Fruit fly (Drosophila melanogaster): ENCODE data around the gene Ssdp.

Gene Ssdp

dm6 chr3R:18234699-18235257, 35.4 kb upstream of the Ssdp start (continued):
- TF ChIP-seq insv (GFP tag; optimal IDR thresholded peaks at IDR 0.05) (peak in 1 of 2 experiments; percentile 84), CG7271 (tag; optimal IDR thresholded peaks at IDR 0.05) (no peak), disco-r (GFP tag; optimal IDR thresholded peaks at IDR 0.05) (no peak), CG10321 (GFP tag; IDR thresholded peaks at IDR 0.05) (no peak), aop (GFP tag; IDR thresholded peaks at IDR 0.05) (no peak), Myb (GFP tag; optimal IDR thresholded peaks at IDR 0.05) (no peak), twi (tag; optimal IDR thresholded peaks at IDR 0.05) (no peak), sens (GFP tag) (no peak), Hmx (GFP tag; optimal IDR thresholded peaks at IDR 0.05) (no peak), CG7963 (GFP tag; IDR thresholded peaks at IDR 0.05; ENCODE audit: partially characterized antibody) (no peak), tx (GFP tag; optimal IDR thresholded peaks at IDR 0.05) (no peak), CG6791 (GFP tag; IDR thresholded peaks at IDR 0.05; ENCODE audit: partially characterized antibody) (no peak), Sox100B (GFP tag; optimal IDR thresholded peaks at IDR 0.05) (no peak), z (GFP tag; IDR thresholded peaks at IDR 0.05) (no peak), sob (GFP tag; IDR thresholded peaks at IDR 0.05) (no peak), CG12299 (tag; optimal IDR thresholded peaks at IDR 0.05) (no peak), CG14014 (GFP tag; IDR thresholded peaks at IDR 0.05) (no peak), Gug (GFP tag; IDR thresholded peaks at IDR 0.05) (no peak), tll (GFP tag; optimal IDR thresholded peaks at IDR 0.05) (peak in 1 of 2 experiments; percentile 29), CG12659 (GFP tag; optimal IDR thresholded peaks at IDR 0.05) (no peak), Ets65A (GFP tag) (peak; percentile 66), CG2120 (GFP tag; optimal IDR thresholded peaks at IDR 0.05) (no peak), toy (GFP tag; IDR thresholded peaks at IDR 0.05) (no peak), CG1233 (GFP tag; optimal IDR thresholded peaks at IDR 0.05) (no peak), otp (GFP tag; IDR thresholded peaks at IDR 0.05) (no peak), sisA (GFP tag; IDR thresholded peaks at IDR 0.05) (no peak), ash1 (GFP tag; optimal IDR thresholded peaks at IDR 0.05) (no peak), pan (optimal IDR thresholded peaks at IDR 0.05) (no peak), pan (GFP tag; optimal IDR thresholded peaks at IDR 0.05 in 1 of 2, IDR thresholded peaks at IDR 0.05 in 1 of 2) (no peak), CG10274 (GFP tag; optimal IDR thresholded peaks at IDR 0.05) (no peak), CG1792 (GFP tag; optimal IDR thresholded peaks at IDR 0.05) (no peak), E2f1 (GFP tag; IDR thresholded peaks at IDR 0.05) (no peak), Deaf1 (tag; optimal IDR thresholded peaks at IDR 0.05) (no peak), CG9932 (GFP tag; IDR thresholded peaks at IDR 0.05) (no peak), MTF-1 (GFP tag; optimal IDR thresholded peaks at IDR 0.05; ENCODE audit: borderline replicate concordance) (no peak), ERR (GFP tag; optimal IDR thresholded peaks at IDR 0.05) (no peak), yki (optimal IDR thresholded peaks at IDR 0.05) (no peak), trh (GFP tag; optimal IDR thresholded peaks at IDR 0.05) (no peak), CG13296 (GFP tag; optimal IDR thresholded peaks at IDR 0.05) (no peak), CG31365 (tag; optimal IDR thresholded peaks at IDR 0.05) (no peak), CG6854 (GFP tag; optimal IDR thresholded peaks at IDR 0.05) (no peak), fd64A (GFP tag; optimal IDR thresholded peaks at IDR 0.05) (no peak), CG2129 (GFP tag; IDR thresholded peaks at IDR 0.05; ENCODE audit: partially characterized antibody) (no peak), CG31441 (GFP tag; IDR thresholded peaks at IDR 0.05) (no peak), gcm (GFP tag; optimal IDR thresholded peaks at IDR 0.05) (peak; percentile 72), CG10654 (GFP tag; optimal IDR thresholded peaks at IDR 0.05) (no peak), Hand (GFP tag; optimal IDR thresholded peaks at IDR 0.05) (no peak), CG17568 (GFP tag; optimal IDR thresholded peaks at IDR 0.05) (no peak), Ssrp (tag; optimal IDR thresholded peaks at IDR 0.05) (no peak), CG9437 (GFP tag; optimal IDR thresholded peaks at IDR 0.05) (no peak)

Measured in whole organism, embryonic.